Worm (Caenorhabditis elegans): ENCODE results near the gene K09H11.9.
A peak's percentile ranks its signal among the peaks of the same experiment; 100 is the strongest.

Gene K09H11.9

DNA sequence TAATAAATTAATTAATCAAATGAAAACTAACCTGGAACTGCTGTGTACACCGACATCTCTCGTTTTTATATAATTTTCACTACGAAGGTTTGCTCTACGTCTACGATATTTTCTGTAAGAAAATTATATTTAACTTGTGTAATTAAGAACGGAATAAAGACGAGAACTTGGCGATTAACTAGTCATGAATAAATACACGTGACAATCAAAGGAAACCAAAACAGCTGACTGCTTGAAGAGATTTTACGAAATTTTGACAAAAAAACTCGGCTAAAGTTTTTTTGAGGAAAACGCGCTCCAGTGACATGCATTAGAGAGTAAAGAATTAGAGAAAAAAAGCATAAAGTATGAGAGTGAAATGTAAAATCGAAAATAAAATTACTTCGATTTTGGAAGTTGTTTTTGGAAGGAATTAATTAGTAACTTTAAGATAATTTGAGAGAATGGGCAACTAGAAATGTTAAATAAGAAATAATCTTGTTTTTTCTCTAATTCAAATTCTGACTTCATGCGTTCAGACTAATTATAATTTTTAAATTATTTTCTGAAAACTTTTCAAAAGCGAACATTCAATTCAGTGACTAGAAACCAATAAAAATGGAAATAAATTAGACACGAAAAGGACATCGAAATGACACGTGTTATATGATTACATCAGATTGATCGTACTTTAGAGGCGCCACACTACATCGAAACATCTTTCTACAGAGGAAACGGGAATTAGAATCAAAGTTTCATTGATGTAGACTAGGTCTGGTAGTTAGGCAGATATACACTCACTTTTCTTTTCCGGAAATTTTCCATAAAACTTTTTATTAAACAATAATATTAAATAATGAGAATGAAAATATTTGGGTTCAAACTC lies 29.1 kb downstream of the K09H11.9 start, which contains the start of gene F25B4.7 (continued):
- TF ChIP-seq lin-39 (tag; optimal IDR thresholded peaks at IDR 0.05): no peak
- TF ChIP-seq isw-1 (GFP tag; IDR thresholded peaks at IDR 0.05): no peak
- TF ChIP-seq sup-37 (GFP tag; optimal IDR thresholded peaks at IDR 0.05): no peak
- peak; percentile 24 for TF ChIP-seq snpc-4 (tag; optimal IDR thresholded peaks at IDR 0.05)
- TF ChIP-seq nhr-28 (tag; optimal IDR thresholded peaks at IDR 0.05): no peak
- no peak for TF ChIP-seq ets-5 (GFP tag; IDR thresholded peaks at IDR 0.05)
- no peak for TF ChIP-seq alr-1 (tag; optimal IDR thresholded peaks at IDR 0.05; ENCODE audit: borderline replicate concordance)
- TF ChIP-seq mab-9 (GFP tag; IDR thresholded peaks at IDR 0.05): no peak
- no peak for TF ChIP-seq fos-1 (tag; optimal IDR thresholded peaks at IDR 0.05)
- TF ChIP-seq fkh-4 (tag; optimal IDR thresholded peaks at IDR 0.05; ENCODE audit: borderline replicate concordance): no peak
- TF ChIP-seq irx-1 (tag; optimal IDR thresholded peaks at IDR 0.05): no peak
- TF ChIP-seq rnt-1 (tag; optimal IDR thresholded peaks at IDR 0.05): peak; percentile 5
- no peak for TF ChIP-seq pax-3 (tag; optimal IDR thresholded peaks at IDR 0.05)
- no peak for TF ChIP-seq nhr-77 (tag; optimal IDR thresholded peaks at IDR 0.05)
- TF ChIP-seq nhr-84 (tag; optimal IDR thresholded peaks at IDR 0.05): no peak
- TF ChIP-seq dsc-1 (tag; optimal IDR thresholded peaks at IDR 0.05): no peak
- no peak for TF ChIP-seq pqm-1 (tag; optimal IDR thresholded peaks at IDR 0.05)
- TF ChIP-seq efl-3 (GFP tag; optimal IDR thresholded peaks at IDR 0.05): no peak
- no peak for TF ChIP-seq zag-1 (tag; optimal IDR thresholded peaks at IDR 0.05)
- TF ChIP-seq hlh-17 (GFP tag; optimal IDR thresholded peaks at IDR 0.05; ENCODE audit: borderline replicate concordance): no peak
- peak; percentile 24 to 37 (median 31) for TF ChIP-seq dpl-1 (GFP tag; optimal IDR thresholded peaks at IDR 0.05)
- no peak for TF ChIP-seq tlp-1 (tag; optimal IDR thresholded peaks at IDR 0.05)
- TF ChIP-seq mdl-1 (tag; optimal IDR thresholded peaks at IDR 0.05): no peak
- peak in 1 of 2 experiments; percentile 47 for TF ChIP-seq lsy-2 (tag; optimal IDR thresholded peaks at IDR 0.05)
- TF ChIP-seq unc-86 (tag; optimal IDR thresholded peaks at IDR 0.05): no peak
- no peak for TF ChIP-seq aha-1 (tag; optimal IDR thresholded peaks at IDR 0.05)
- TF ChIP-seq sox-4 (tag; optimal IDR thresholded peaks at IDR 0.05): no peak
- TF ChIP-seq C16A3.4 (tag; optimal IDR thresholded peaks at IDR 0.05): peak; percentile 10
- TF ChIP-seq C04F5.9 (tag; optimal IDR thresholded peaks at IDR 0.05): no peak
- TF ChIP-seq skn-1 (tag; optimal IDR thresholded peaks at IDR 0.05): peak; percentile 6
- no peak for TF ChIP-seq tbx-2 (tag; optimal IDR thresholded peaks at IDR 0.05)
- TF ChIP-seq hpl-2 (GFP tag; optimal IDR thresholded peaks at IDR 0.05): no peak
- no peak for TF ChIP-seq pag-3 (tag; optimal IDR thresholded peaks at IDR 0.05; ENCODE audit: borderline replicate concordance, insufficient read depth)
- no peak for TF ChIP-seq F16B12.6 (tag; optimal IDR thresholded peaks at IDR 0.05)
- TF ChIP-seq fkh-8 (tag; optimal IDR thresholded peaks at IDR 0.05): no peak
- TF ChIP-seq nhr-11 (tag; optimal IDR thresholded peaks at IDR 0.05): no peak
- no peak for TF ChIP-seq C34B4.2 (tag; optimal IDR thresholded peaks at IDR 0.05)
- TF ChIP-seq ceh-90 (tag; optimal IDR thresholded peaks at IDR 0.05): no peak
- no peak for TF ChIP-seq ztf-11 (tag; optimal IDR thresholded peaks at IDR 0.05)
- peak; percentile 9 for TF ChIP-seq lin-15B (tag; optimal IDR thresholded peaks at IDR 0.05)
- TF ChIP-seq nhr-85 (tag): peak; percentile 80
- TF ChIP-seq nhr-90 (tag; optimal IDR thresholded peaks at IDR 0.05; ENCODE audit: poor library complexity): no peak
- TF ChIP-seq fkh-10 (GFP tag; optimal IDR thresholded peaks at IDR 0.05): no peak
- no peak for TF ChIP-seq ces-1 (GFP tag; optimal IDR thresholded peaks at IDR 0.05)
- TF ChIP-seq efl-1 (optimal IDR thresholded peaks at IDR 0.05): peak; percentile 32 to 36
- peak; percentile 25 to 87 for TF ChIP-seq efl-1 (GFP tag; optimal IDR thresholded peaks at IDR 0.05 in 1 of 2)
- TF ChIP-seq lin-13 (GFP tag; optimal IDR thresholded peaks at IDR 0.05): no peak
- peak; percentile 3 for TF ChIP-seq snu-23 (GFP tag; optimal IDR thresholded peaks at IDR 0.05)
- TF ChIP-seq sptf-1 (tag; optimal IDR thresholded peaks at IDR 0.05): no peak
- TF ChIP-seq lin-35 (GFP tag; optimal IDR thresholded peaks at IDR 0.05): peak in 1 of 2 experiments; percentile 8
- no peak for TF ChIP-seq nhr-47 (tag; optimal IDR thresholded peaks at IDR 0.05)
- no peak for TF ChIP-seq elt-2 (tag; optimal IDR thresholded peaks at IDR 0.05)
